Fruit fly (Drosophila melanogaster) whole organism, embryonic: Measurements from ENCODE around the gene Xport-B.
A peak's percentile ranks its signal among the peaks of the same experiment; 100 is the strongest.

ENCODE experiments used
- ATbp ChIP-seq: fragments of 200-800 bp; sonication (Bioruptor generic); optimal IDR thresholded peaks from 2 replicates; lab custom pipeline; 2017; ENCODE audit warnings: missing biosample characterization, mild to moderate bottlenecking, missing genetic modification characterization, missing genetic modification reagents
- Blimp-1 ChIP-seq: fragments of 200-800 bp; sonication (Bioruptor generic); optimal IDR thresholded peaks from 3 replicates; lab custom pipeline; 2018; ENCODE audit warnings: missing biosample characterization, missing genetic modification characterization, mild to moderate bottlenecking, moderate library complexity, missing genetic modification reagents
- C15 ChIP-seq: fragments of 200-800 bp; sonication (Bioruptor generic); IDR thresholded peaks from 3 replicates; pipeline ENCODE4 v1.3.6; 2022; ENCODE audit warnings: missing biosample characterization, missing genetic modification characterization
- CG10321 ChIP-seq: fragments of 200-800 bp; sonication (Bioruptor generic); IDR thresholded peaks from 2 replicates; pipeline ENCODE4 v1.3.6; 2022; ENCODE audit warnings: missing biosample characterization, missing genetic modification characterization
- CG10431 ChIP-seq: fragments of 200-800 bp; sonication (Bioruptor generic); optimal IDR thresholded peaks from 3 replicates; lab custom pipeline; 2018; ENCODE audit warnings: missing biosample characterization, mild to moderate bottlenecking, missing genetic modification characterization
- CG12391 ChIP-seq: fragments of 200-800 bp; sonication (Bioruptor generic); optimal IDR thresholded peaks from 3 replicates; lab custom pipeline; 2018; ENCODE audit warnings: missing biosample characterization, mild to moderate bottlenecking, missing genetic modification characterization, moderate library complexity
- CG14441 ChIP-seq: fragments of 200-800 bp; sonication (Bioruptor generic); IDR thresholded peaks from 2 replicates; pipeline ENCODE4 v1.3.6; 2022; ENCODE audit warnings: missing biosample characterization, missing genetic modification characterization
- CG17802 ChIP-seq: fragments of 200-800 bp; sonication (Bioruptor generic); optimal IDR thresholded peaks from 2 replicates; lab custom pipeline; 2018; ENCODE audit warnings: missing biosample characterization, mild to moderate bottlenecking, missing genetic modification characterization, moderate library complexity
- CG2202 ChIP-seq: fragments of 200-800 bp; sonication (Bioruptor generic); optimal IDR thresholded peaks from 2 replicates; lab custom pipeline; 2018; ENCODE audit warnings: missing biosample characterization, mild to moderate bottlenecking, missing genetic modification characterization
- CG31224 ChIP-seq: fragments of 200-800 bp; sonication (Bioruptor generic); IDR thresholded peaks from 2 replicates; pipeline ENCODE4 v1.3.6; 2022; ENCODE audit warnings: missing biosample characterization, missing genetic modification characterization
- CG34376 ChIP-seq: fragments of 200-800 bp; sonication (Bioruptor generic); optimal IDR thresholded peaks from 2 replicates; lab custom pipeline; 2018; ENCODE audit warnings: missing biosample characterization, mild to moderate bottlenecking, missing genetic modification characterization
- CG4424 ChIP-seq: fragments of 200-800 bp; sonication (Bioruptor generic); optimal IDR thresholded peaks from 3 replicates; lab custom pipeline; 2016; ENCODE audit warnings: missing biosample characterization, missing genetic modification characterization
- CG4854 ChIP-seq: fragments of 200-800 bp; sonication (Bioruptor generic); optimal IDR thresholded peaks from 2 replicates; lab custom pipeline; 2016; ENCODE audit warnings: missing biosample characterization, missing genetic modification characterization, inconsistent platforms
- CG5180 ChIP-seq: fragments of 200-800 bp; sonication (Bioruptor generic); optimal IDR thresholded peaks from 3 replicates; lab custom pipeline; 2017; ENCODE audit warnings: missing biosample characterization, missing genetic modification characterization, mild to moderate bottlenecking, moderate library complexity, missing genetic modification reagents
- CG6272 ChIP-seq: fragments of 200-800 bp; sonication (Bioruptor generic); IDR thresholded peaks from 2 replicates; pipeline ENCODE4 v1.3.6; 2022; ENCODE audit warnings: missing biosample characterization, missing genetic modification characterization
- CG7357 ChIP-seq: fragments of 200-800 bp; sonication (Bioruptor generic); IDR thresholded peaks from 3 replicates; pipeline ENCODE4 v1.3.6; 2022; ENCODE audit warnings: missing biosample characterization, missing genetic modification characterization
- CG7556 ChIP-seq: fragments of 200-800 bp; sonication (Bioruptor generic); optimal IDR thresholded peaks from 2 replicates; lab custom pipeline; 2017; ENCODE audit warnings: missing biosample characterization, mild to moderate bottlenecking, missing genetic modification characterization
- CG8089 ChIP-seq: fragments of 200-800 bp; sonication (Bioruptor generic); optimal IDR thresholded peaks from 3 replicates; lab custom pipeline; 2016; ENCODE audit warnings: missing biosample characterization, missing genetic modification characterization
- CG8924 ChIP-seq: fragments of 200-800 bp; optimal IDR thresholded peaks from 3 replicates; lab custom pipeline; 2019; ENCODE audit warnings: missing biosample characterization, mild to moderate bottlenecking, missing genetic modification characterization, moderate library complexity
- CG9609 ChIP-seq: fragments of 200-800 bp; sonication (Bioruptor generic); optimal IDR thresholded peaks from 3 replicates; lab custom pipeline; 2016; ENCODE audit warnings: missing biosample characterization, missing genetic modification characterization
- Dek ChIP-seq: fragments of 200-800 bp; sonication (Bioruptor generic); optimal IDR thresholded peaks from 3 replicates; lab custom pipeline; 2019; ENCODE audit warnings: missing biosample characterization, mild to moderate bottlenecking, missing genetic modification characterization, moderate library complexity
- Eip74EF ChIP-seq, 2 experiments: fragments of 200-800 bp in 1 of 2; fragments of >200 bp in 1 of 2; sonication (Bioruptor generic) in 1 of 2; optimal IDR thresholded peaks; 2 replicates each; lab custom pipeline; 2017 to 2019; ENCODE audit warnings: missing biosample characterization in 2 of 2, missing genetic modification characterization in 2 of 2, mild to moderate bottlenecking in 1 of 2, moderate library complexity in 1 of 2
- Hand ChIP-seq: fragments of 200-800 bp; sonication (Bioruptor generic); optimal IDR thresholded peaks from 2 replicates; lab custom pipeline; 2017; ENCODE audit warnings: mild to moderate bottlenecking, missing biosample characterization, missing genetic modification reagents, missing genetic modification characterization
- HmgZ ChIP-seq: fragments of 200-800 bp; sonication (Bioruptor generic); optimal IDR thresholded peaks from 2 replicates; lab custom pipeline; 2018; ENCODE audit warnings: missing biosample characterization, mild to moderate bottlenecking, missing genetic modification characterization
- Hr3 ChIP-seq: fragments of 200-800 bp; sonication (Bioruptor generic); optimal IDR thresholded peaks from 3 replicates; lab custom pipeline; 2016; ENCODE audit warnings: missing biosample characterization, missing genetic modification characterization
- MTF-1 ChIP-seq: fragments of 200-800 bp; sonication (Bioruptor generic); optimal IDR thresholded peaks from 2 replicates; lab custom pipeline; 2018; ENCODE audit warnings: missing biosample characterization, mild to moderate bottlenecking, missing genetic modification characterization, borderline replicate concordance
- Oli ChIP-seq: fragments of 200-800 bp; sonication (Bioruptor generic); optimal IDR thresholded peaks from 2 replicates; lab custom pipeline; 2018; ENCODE audit warnings: missing biosample characterization, mild to moderate bottlenecking, missing genetic modification characterization, moderate library complexity
- Opbp ChIP-seq: fragments of 200-800 bp; sonication (Bioruptor generic); IDR thresholded peaks from 3 replicates; pipeline ENCODE4 v1.3.6; 2022; ENCODE audit warnings: missing biosample characterization, missing genetic modification characterization; ENCODE audit not compliant: partially characterized antibody
- Rfx ChIP-seq: fragments of 200-800 bp; sonication (Bioruptor generic); IDR thresholded peaks from 2 replicates; pipeline ENCODE4 v1.3.6; 2022; ENCODE audit warnings: missing biosample characterization, missing genetic modification characterization
- Sin3A ChIP-seq: fragments of >200 bp; optimal IDR thresholded peaks from 2 replicates; lab custom pipeline; 2018
- Six4 ChIP-seq: fragments of 200-800 bp; sonication (Bioruptor generic); optimal IDR thresholded peaks from 2 replicates; lab custom pipeline; 2016; ENCODE audit warnings: missing biosample characterization, missing genetic modification characterization
- Sry-β ChIP-seq: fragments of 200-800 bp; sonication (Bioruptor generic); optimal IDR thresholded peaks from 2 replicates; lab custom pipeline; 2018; ENCODE audit warnings: missing biosample characterization, mild to moderate bottlenecking, missing genetic modification characterization, moderate library complexity
- ab ChIP-seq: fragments of 200-800 bp; sonication (Bioruptor generic); optimal IDR thresholded peaks from 2 replicates; lab custom pipeline; 2016; ENCODE audit warnings: missing biosample characterization, missing genetic modification characterization
- ac ChIP-seq: fragments of 200-800 bp; sonication (Bioruptor generic); optimal IDR thresholded peaks from 3 replicates; lab custom pipeline; 2017; ENCODE audit warnings: missing biosample characterization, mild to moderate bottlenecking, missing genetic modification characterization
- ap ChIP-seq: fragments of 200-800 bp; sonication (Bioruptor generic); IDR thresholded peaks from 2 replicates; pipeline ENCODE4 v1.3.6; 2022; ENCODE audit warnings: missing biosample characterization, missing genetic modification characterization
- bbx ChIP-seq: fragments of 200-800 bp; sonication (Bioruptor generic); IDR thresholded peaks from 2 replicates; pipeline ENCODE4 v1.3.6; 2022; ENCODE audit warnings: missing biosample characterization, missing genetic modification characterization; ENCODE audit not compliant: partially characterized antibody
- bigmax ChIP-seq: fragments of 200-800 bp; sonication (Bioruptor generic); optimal IDR thresholded peaks from 2 replicates; lab custom pipeline; 2018; ENCODE audit warnings: missing biosample characterization, mild to moderate bottlenecking, missing genetic modification characterization
- cad ChIP-seq: fragments of >200 bp; optimal IDR thresholded peaks from 2 replicates; lab custom pipeline; 2017; ENCODE audit warnings: missing biosample characterization, missing genetic modification characterization
- corto ChIP-seq: fragments of 200-800 bp; sonication (Bioruptor generic); optimal IDR thresholded peaks from 2 replicates; lab custom pipeline; 2016; ENCODE audit warnings: missing biosample characterization, mild to moderate bottlenecking, missing genetic modification characterization, moderate library complexity
- croc ChIP-seq: fragments of 200-800 bp; sonication (Bioruptor generic); conservative IDR thresholded peaks from 3 replicates; pipeline ENCODE4 v1.3.6; 2022; ENCODE audit warnings: missing biosample characterization, missing genetic modification characterization
- fd96Cb ChIP-seq: fragments of 200-800 bp; sonication (Bioruptor generic); optimal IDR thresholded peaks from 2 replicates; lab custom pipeline; 2018; ENCODE audit warnings: missing biosample characterization, mild to moderate bottlenecking, missing genetic modification characterization, moderate library complexity
- gro ChIP-seq: fragments of 200-800 bp; sonication (Bioruptor generic); optimal IDR thresholded peaks from 2 replicates; lab custom pipeline; 2016; ENCODE audit warnings: missing biosample characterization, missing genetic modification characterization
- gsb-n ChIP-seq: fragments of 200-800 bp; sonication (Bioruptor generic); optimal IDR thresholded peaks from 3 replicates; lab custom pipeline; 2018; ENCODE audit warnings: missing biosample characterization, mild to moderate bottlenecking, missing genetic modification characterization
- jumu ChIP-seq: fragments of 200-800 bp; sonication (Bioruptor generic); optimal IDR thresholded peaks from 3 replicates; lab custom pipeline; 2016; ENCODE audit warnings: missing biosample characterization, missing genetic modification characterization
- kay ChIP-seq: fragments of 200-800 bp; sonication (Bioruptor generic); optimal IDR thresholded peaks from 2 replicates; lab custom pipeline; 2016; ENCODE audit warnings: missing biosample characterization, missing genetic modification characterization
- knrl ChIP-seq: fragments of 200-800 bp; sonication (Bioruptor generic); IDR thresholded peaks from 3 replicates; pipeline ENCODE4 v1.3.6; 2022; ENCODE audit warnings: missing biosample characterization, missing genetic modification characterization; ENCODE audit not compliant: partially characterized antibody
- lab ChIP-seq: fragments of 200-800 bp; sonication (Bioruptor generic); optimal IDR thresholded peaks from 3 replicates; lab custom pipeline; 2017; ENCODE audit warnings: missing biosample characterization, missing genetic modification characterization, mild to moderate bottlenecking, moderate library complexity, missing genetic modification reagents
- lov ChIP-seq, 2 experiments: fragments of 200-800 bp in 1 of 2; fragments of >200 bp in 1 of 2; sonication (Bioruptor generic) in 1 of 2; IDR thresholded peaks in 1 of 2; optimal IDR thresholded peaks in 1 of 2; 2 replicates in 1 of 2; 3 replicates in 1 of 2; pipeline versions ENCODE4 v1.3.6 to Lab custom; 2017 to 2022; ENCODE audit warnings: missing biosample characterization in 1 of 2, missing genetic modification characterization in 1 of 2
- nmo ChIP-seq: fragments of 200-800 bp; sonication (Bioruptor generic); optimal IDR thresholded peaks from 2 replicates; lab custom pipeline; 2018; ENCODE audit warnings: missing biosample characterization, mild to moderate bottlenecking, missing genetic modification characterization, moderate library complexity

Gene Xport-B

DNA sequence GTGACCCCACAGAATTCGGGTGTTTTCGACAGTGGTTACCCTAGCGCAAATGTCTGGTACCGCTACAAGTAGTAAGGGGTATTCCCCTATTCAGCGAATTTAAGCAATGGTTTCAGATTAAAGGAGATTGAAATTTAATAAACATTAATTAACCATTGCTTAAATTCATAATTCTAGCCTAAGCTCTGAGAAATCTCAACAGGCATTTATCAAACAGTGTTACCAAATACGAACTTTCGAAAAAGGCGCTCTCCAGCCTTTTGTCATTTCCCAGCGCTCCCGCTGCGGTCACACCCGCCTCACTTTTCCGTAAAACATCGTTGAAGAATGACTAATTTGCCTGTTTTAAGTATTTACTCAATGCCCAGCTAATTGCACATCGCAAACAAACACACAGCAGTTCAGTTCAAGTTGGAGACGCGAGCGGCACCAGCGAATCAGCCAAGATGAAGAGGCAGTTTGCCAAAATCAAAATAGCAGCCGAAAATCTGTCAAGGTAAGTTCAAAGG lies 10.3 kb downstream of the Xport-B start, which contains the start of the genes Surf6 and RhoGAP92B (continued):
- TF ChIP-seq CG10321 (GFP tag; lab: Robert Waterston, UW) (no peak), Six4 (GFP tag; lab: Kevin White, UChicago) (peak; percentile 24), lab (GFP tag; lab: Kevin White, UChicago) (peak; percentile 79), CG14441 (GFP tag; lab: Robert Waterston, UW) (peak; percentile 61; the same call in 1 of the 2 replicates), Sin3A (lab: Kevin White, UChicago) (peak; percentile 96), Sry-β (GFP tag; lab: Kevin White, UChicago) (peak; percentile 0), CG17802 (tag; lab: Kevin White, UChicago) (peak; percentile 44), ATbp (GFP tag; lab: Kevin White, UChicago) (no peak), CG12391 (tag; lab: Kevin White, UChicago) (peak; percentile 79), fd96Cb (tag; lab: Kevin White, UChicago) (peak; percentile 9), corto (no peak), bbx (GFP tag; lab: Robert Waterston, UW) (no peak), CG9609 (GFP tag; lab: Kevin White, UChicago) (peak; percentile 54), nmo (GFP tag; lab: Kevin White, UChicago) (peak; percentile 86), CG4854 (GFP tag; lab: Kevin White, UChicago) (peak; percentile 56), jumu (GFP tag; lab: Kevin White, UChicago) (peak; percentile 77), CG10431 (GFP tag; lab: Kevin White, UChicago) (peak; percentile 68), CG7556 (peak; percentile 36), HmgZ (tag; lab: Kevin White, UChicago) (peak; percentile 79), Hr3 (GFP tag; lab: Kevin White, UChicago) (peak; percentile 40), CG31224 (no peak), CG6272 (GFP tag; lab: Robert Waterston, UW) (no peak), gro (GFP tag; lab: Kevin White, UChicago) (peak; percentile 62), MTF-1 (GFP tag; lab: Kevin White, UChicago) (peak; percentile 38), CG7357 (GFP tag; lab: Robert Waterston, UW) (no peak), ab (GFP tag; lab: Kevin White, UChicago) (no peak), Eip74EF (GFP tag; optimal IDR thresholded peaks at IDR 0.05; lab: Kevin White, UChicago) (peak in 1 of 2 experiments; percentile 60), croc (GFP tag; lab: Robert Waterston, UW) (no peak), C15 (no peak), ac (GFP tag; lab: Kevin White, UChicago) (no peak), Opbp (no peak; the same call in 2 of the 3 replicates), CG8924 (tag; lab: Kevin White, UChicago) (peak; percentile 70), CG34376 (GFP tag; lab: Kevin White, UChicago) (peak; percentile 82), Hand (GFP tag; lab: Kevin White, UChicago) (no peak), gsb-n (peak; percentile 58), bigmax (peak; percentile 33), Blimp-1 (peak; percentile 46), Oli (tag; lab: Kevin White, UChicago) (peak; percentile 59), cad (GFP tag; lab: Kevin White, UChicago) (no peak), ap (GFP tag; lab: Robert Waterston, UW) (no peak), Dek (tag; lab: Kevin White, UChicago) (peak; percentile 39), knrl (GFP tag; lab: Robert Waterston, UW) (peak; percentile 62; the same call in 2 of the 3 replicates), CG8089 (peak; percentile 49), CG2202 (peak; percentile 60), Rfx (GFP tag; lab: Robert Waterston, UW) (peak; percentile 59; the same call in 1 of the 2 replicates), kay (GFP tag; lab: Kevin White, UChicago) (peak; percentile 75), CG5180 (GFP tag; lab: Kevin White, UChicago) (no peak), lov (optimal IDR thresholded peaks at IDR 0.05; lab: Kevin White, UChicago) (no peak), lov (GFP tag; IDR thresholded peaks at IDR 0.05; lab: Robert Waterston, UW) (no peak), CG4424 (GFP tag; lab: Kevin White, UChicago) (peak; percentile 49)
